Worm (Caenorhabditis elegans) whole organism, L4 larva: ENCODE data around the gene lin-40.

Experiments
- aly-2 ChIP-seq: sonication (generic microtip); optimal IDR thresholded peaks from 2 replicates; lab custom pipeline; 2018; ENCODE audit warnings: missing biosample characterization, missing genetic modification characterization
- ama-1 ChIP-seq: fragments of 150-350 bp; optimal IDR thresholded peaks from 2 replicates; lab custom pipeline; 2014; ENCODE audit warnings: inconsistent platforms, mixed read lengths
- egl-27 ChIP-seq: sonication (generic microtip); optimal IDR thresholded peaks from 3 replicates; lab custom pipeline; 2017; ENCODE audit warnings: missing biosample characterization, missing genetic modification reagents, missing genetic modification characterization
- fkh-10 ChIP-seq: fragments of 150-350 bp; optimal IDR thresholded peaks from 2 replicates; lab custom pipeline; 2014; ENCODE audit warnings: missing biosample characterization, missing genetic modification reagents, missing genetic modification characterization
- lin-39 ChIP-seq: fragments of 150-350 bp; optimal IDR thresholded peaks from 2 replicates; lab custom pipeline; 2014; ENCODE audit warnings: missing biosample characterization, missing genetic modification reagents, missing genetic modification characterization
- madf-5 ChIP-seq, 2 experiments: fragments of 200-800 bp; sonication (Bioruptor generic); IDR thresholded peaks; 2 replicates each; pipeline ENCODE4 v1.3.6; 2022; ENCODE audit warnings: missing compliant biosample characterization in 2 of 2, missing genetic modification characterization in 2 of 2
- mep-1 ChIP-seq: fragments of 150-350 bp; sonication (generic microtip); optimal IDR thresholded peaks from 3 replicates; lab custom pipeline; 2014; ENCODE audit warnings: missing biosample characterization, missing genetic modification characterization
- nhr-25 ChIP-seq: sonication (generic microtip); optimal IDR thresholded peaks from 2 replicates; lab custom pipeline; 2017; ENCODE audit warnings: missing genetic modification characterization, mild to moderate bottlenecking, missing compliant biosample characterization, antibody characterized with exemption, moderate library complexity, borderline replicate concordance; ENCODE audit not compliant: insufficient read depth
- nhr-28 ChIP-seq: fragments of 150-350 bp; optimal IDR thresholded peaks from 2 replicates; lab custom pipeline; 2014; ENCODE audit warnings: missing biosample characterization, missing genetic modification characterization
- nhr-48 ChIP-seq: sonication (generic microtip); optimal IDR thresholded peaks from 2 replicates; lab custom pipeline; 2016; ENCODE audit warnings: mild to moderate bottlenecking, missing genetic modification characterization, missing compliant biosample characterization
- nhr-76 ChIP-seq: fragments of 150-350 bp; optimal IDR thresholded peaks from 2 replicates; lab custom pipeline; 2014; ENCODE audit warnings: missing biosample characterization, missing genetic modification characterization
- pha-4 ChIP-seq, 2 experiments: fragments of 150-350 bp in 1 of 2; fragments of 200-800 bp in 1 of 2; sonication (Bioruptor generic) in 1 of 2; IDR thresholded peaks in 1 of 2; optimal IDR thresholded peaks in 1 of 2; 2 replicates each; pipeline versions ENCODE4 v1.3.6 to Lab custom; 2014 to 2022; ENCODE audit warnings: missing genetic modification characterization in 2 of 2, missing genetic modification reagents in 2 of 2, missing biosample characterization in 1 of 2, missing compliant biosample characterization in 1 of 2
- skn-1 ChIP-seq: fragments of 150-350 bp; optimal IDR thresholded peaks from 2 replicates; lab custom pipeline; 2014; ENCODE audit warnings: missing biosample characterization, missing genetic modification characterization
- unc-130 ChIP-seq: sonication (generic microtip); optimal IDR thresholded peaks from 2 replicates; lab custom pipeline; 2016; ENCODE audit warnings: missing genetic modification reagents, missing genetic modification characterization, missing compliant biosample characterization

- no peak for TF ChIP-seq nhr-28
- TF ChIP-seq mep-1 (tag; lab: Kevin White, UChicago): no peak
- TF ChIP-seq madf-5 (GFP tag; IDR thresholded peaks at IDR 0.05; lab: Robert Waterston, UW): no peak
- TF ChIP-seq skn-1 (tag; lab: Kevin White, UChicago): no peak
- TF ChIP-seq aly-2 (tag; lab: Kevin White, UChicago): no peak
- TF ChIP-seq lin-39 (tag; lab: Kevin White, UChicago): no peak
- no peak for TF ChIP-seq nhr-25
- no peak for TF ChIP-seq nhr-48
- no peak for TF ChIP-seq egl-27 (tag; lab: Kevin White, UChicago)
- no peak for TF ChIP-seq fkh-10
- TF ChIP-seq unc-130 (GFP tag; lab: Kevin White, UChicago): no peak
- no peak for TF ChIP-seq nhr-76 (tag; lab: Kevin White, UChicago)
- TF ChIP-seq ama-1: no peak
- no peak for TF ChIP-seq pha-4 (GFP tag; IDR thresholded peaks at IDR 0.05; lab: Robert Waterston, UW)
- TF ChIP-seq pha-4 (tag; optimal IDR thresholded peaks at IDR 0.05; lab: Kevin White, UChicago): peak; percentile 24
Observed at ce11 chrV:3759419-3759915, 54.7 kb downstream of the lin-40 start, which contains the start of gene chk-1.
